Worm (Caenorhabditis elegans): ENCODE results near the gene ceh-39.

Gene ceh-39

ce11 chrX:1837703-1838102 lies 18.3 kb downstream of the ceh-39 start (continued):
- TF ChIP-seq ctbp-1 (GFP tag; IDR thresholded peaks at IDR 0.05) (peak; percentile 55; the same call in 1 of the 2 replicates), nhr-28 (tag; optimal IDR thresholded peaks at IDR 0.05) (no peak), daf-12 (tag; optimal IDR thresholded peaks at IDR 0.05) (no peak), Y105C5A.15 (GFP tag; IDR thresholded peaks at IDR 0.05) (0 out of 2 replicates have a peak, but pooled peaks have one; percentile 26), T20F7.1 (GFP tag; optimal IDR thresholded peaks at IDR 0.05) (no peak), lir-3 (tag; optimal IDR thresholded peaks at IDR 0.05) (peak; percentile 30), mdt-29 (GFP tag; IDR thresholded peaks at IDR 0.05) (no peak), tag-97 (GFP tag; IDR thresholded peaks at IDR 0.05) (no peak), duxl-1 (tag; optimal IDR thresholded peaks at IDR 0.05; ENCODE audit: poor library complexity) (peak; percentile 96), sdz-12 (GFP tag; optimal IDR thresholded peaks at IDR 0.05) (peak; percentile 76), daf-8 (GFP tag; IDR thresholded peaks at IDR 0.05) (no peak), dpl-1 (GFP tag; optimal IDR thresholded peaks at IDR 0.05) (no peak), fkh-10 (GFP tag; optimal IDR thresholded peaks at IDR 0.05) (no peak), nhr-10 (tag; optimal IDR thresholded peaks at IDR 0.05) (no peak), ztf-11 (tag; optimal IDR thresholded peaks at IDR 0.05) (no peak), nhr-11 (tag; optimal IDR thresholded peaks at IDR 0.05) (no peak), lsy-2 (tag; optimal IDR thresholded peaks at IDR 0.05) (no peak), unc-62 (GFP tag; optimal IDR thresholded peaks at IDR 0.05 in 1 of 2) (no peak), unc-62 (tag; optimal IDR thresholded peaks at IDR 0.05) (no peak), nhr-111 (GFP tag; optimal IDR thresholded peaks at IDR 0.05) (no peak), hlh-11 (tag; optimal IDR thresholded peaks at IDR 0.05) (peak; percentile 43), F49E8.2 (tag; optimal IDR thresholded peaks at IDR 0.05; ENCODE audit: borderline replicate concordance) (peak; percentile 23), ceh-20 (GFP tag; IDR thresholded peaks at IDR 0.05) (0 out of 2 replicates have a peak, but pooled peaks have one; percentile 54), spr-1 (tag; optimal IDR thresholded peaks at IDR 0.05) (peak; percentile 34), unc-130 (GFP tag; optimal IDR thresholded peaks at IDR 0.05) (peak; percentile 54), zfp-3 (GFP tag; conservative IDR thresholded peaks at IDR 0.05) (0 out of 2 replicates have a peak, but pooled peaks have one; percentile 34), mdl-1 (tag; optimal IDR thresholded peaks at IDR 0.05) (no peak), dmd-6 (GFP tag; IDR thresholded peaks at IDR 0.05) (peak; percentile 51), nhr-77 (tag; optimal IDR thresholded peaks at IDR 0.05) (no peak), ces-1 (GFP tag; optimal IDR thresholded peaks at IDR 0.05) (no peak), nhr-42 (GFP tag; IDR thresholded peaks at IDR 0.05) (peak; percentile 71; the same call in 1 of the 2 replicates), ceh-32 (tag; optimal IDR thresholded peaks at IDR 0.05; ENCODE audit: poor library complexity) (no peak), nhr-76 (tag; optimal IDR thresholded peaks at IDR 0.05) (no peak), R02D3.7 (tag; optimal IDR thresholded peaks at IDR 0.05) (no peak), hmg-1.1 (GFP tag; IDR thresholded peaks at IDR 0.05) (peak; percentile 79), ZK337.2 (GFP tag; IDR thresholded peaks at IDR 0.05) (0 out of 2 replicates have a peak, but pooled peaks have one; percentile 35), ama-1 (optimal IDR thresholded peaks at IDR 0.05) (no peak), zag-1 (tag; optimal IDR thresholded peaks at IDR 0.05) (no peak), mxl-2 (GFP tag; conservative IDR thresholded peaks at IDR 0.05) (0 out of 2 replicates have a peak, but pooled peaks have one; percentile 28), Y48G9A.11 (GFP tag; IDR thresholded peaks at IDR 0.05) (0 out of 2 replicates have a peak, but pooled peaks have one; percentile 42), egl-43 (GFP tag; IDR thresholded peaks at IDR 0.05) (peak; percentile 93), saeg-2 (GFP tag; IDR thresholded peaks at IDR 0.05) (no peak), mes-2 (tag; optimal IDR thresholded peaks at IDR 0.05; ENCODE audit: poor library complexity, severe bottlenecking) (peak; percentile 83), nhr-237 (tag; optimal IDR thresholded peaks at IDR 0.05) (no peak), lin-13 (GFP tag; optimal IDR thresholded peaks at IDR 0.05) (peak; percentile 31), mxl-3 (GFP tag; optimal IDR thresholded peaks at IDR 0.05) (peak; percentile 47), lin-39 (tag; optimal IDR thresholded peaks at IDR 0.05) (no peak), ztf-7 (tag; optimal IDR thresholded peaks at IDR 0.05) (peak; percentile 55), lin-38 (GFP tag; IDR thresholded peaks at IDR 0.05) (peak; percentile 74), ZK546.5 (tag; optimal IDR thresholded peaks at IDR 0.05) (no peak), daf-19 (GFP tag; conservative IDR thresholded peaks at IDR 0.05) (no peak), F26F4.8 (GFP tag; conservative IDR thresholded peaks at IDR 0.05) (peak; percentile 96)
